Worm (Caenorhabditis elegans) whole organism, L1 larva: ENCODE results near the gene srx-47.

ENCODE experiments used
- ces-1 ChIP-seq: fragments of 150-350 bp; optimal IDR thresholded peaks from 2 replicates; lab custom pipeline; 2014; ENCODE audit warnings: missing biosample characterization, missing genetic modification reagents, missing genetic modification characterization
- ets-5 ChIP-seq: fragments of 200-800 bp; sonication (Bioruptor generic); IDR thresholded peaks from 2 replicates; pipeline ENCODE4 v1.3.6; 2022; ENCODE audit warnings: missing genetic modification characterization, missing compliant biosample characterization
- fkh-10 ChIP-seq: sonication (generic microtip); optimal IDR thresholded peaks from 2 replicates; lab custom pipeline; 2017; ENCODE audit warnings: missing biosample characterization, missing genetic modification reagents, missing genetic modification characterization
- fos-1 ChIP-seq: fragments of 150-350 bp; optimal IDR thresholded peaks from 2 replicates; lab custom pipeline; 2014; ENCODE audit warnings: missing biosample characterization, missing genetic modification characterization
- hlh-4 ChIP-seq: sonication (generic microtip); optimal IDR thresholded peaks from 2 replicates; lab custom pipeline; 2016; ENCODE audit warnings: mild to moderate bottlenecking, missing genetic modification characterization, missing compliant biosample characterization
- hpl-2 ChIP-seq: fragments of 150-350 bp; optimal IDR thresholded peaks from 2 replicates; lab custom pipeline; 2014; ENCODE audit warnings: missing biosample characterization, missing genetic modification reagents, missing genetic modification characterization
- jun-1 ChIP-seq: fragments of 150-350 bp; optimal IDR thresholded peaks from 2 replicates; lab custom pipeline; 2014; ENCODE audit warnings: missing biosample characterization, missing genetic modification reagents, missing genetic modification characterization
- lin-13 ChIP-seq: fragments of 150-350 bp; optimal IDR thresholded peaks from 2 replicates; lab custom pipeline; 2014; ENCODE audit warnings: missing biosample characterization, missing genetic modification reagents, missing genetic modification characterization
- mdl-1 ChIP-seq, 2 experiments: fragments of 150-350 bp; optimal IDR thresholded peaks; 2 replicates each; lab custom pipeline; 2014 to 2017; ENCODE audit warnings: missing biosample characterization in 2 of 2, missing genetic modification characterization in 2 of 2, inconsistent platforms in 1 of 2
- nhr-11 ChIP-seq: fragments of 150-350 bp; optimal IDR thresholded peaks from 2 replicates; lab custom pipeline; 2014; ENCODE audit warnings: missing biosample characterization, missing genetic modification characterization
- skn-1 ChIP-seq: fragments of 150-350 bp; optimal IDR thresholded peaks from 2 replicates; lab custom pipeline; 2014; ENCODE audit warnings: missing biosample characterization, missing genetic modification characterization
- snpc-4 ChIP-seq: fragments of 150-350 bp; optimal IDR thresholded peaks from 2 replicates; lab custom pipeline; 2014; ENCODE audit warnings: missing biosample characterization, missing genetic modification characterization
- sptf-1 ChIP-seq: fragments of 150-350 bp; optimal IDR thresholded peaks from 2 replicates; lab custom pipeline; 2014; ENCODE audit warnings: missing biosample characterization, missing genetic modification characterization
- unc-62 ChIP-seq: fragments of 150-350 bp; optimal IDR thresholded peaks from 2 replicates; lab custom pipeline; 2014; ENCODE audit warnings: missing biosample characterization, missing genetic modification reagents, missing genetic modification characterization

- no peak for TF ChIP-seq unc-62 (GFP tag; lab: Kevin White, UChicago)
- no peak for TF ChIP-seq hlh-4 (tag; lab: Kevin White, UChicago)
- TF ChIP-seq fos-1 (tag; lab: Kevin White, UChicago): no peak
- no peak for TF ChIP-seq hpl-2 (GFP tag; lab: Kevin White, UChicago)
- TF ChIP-seq nhr-11 (tag; lab: Kevin White, UChicago): no peak
- peak; percentile 97 for TF ChIP-seq snpc-4 (tag; lab: Kevin White, UChicago)
- TF ChIP-seq sptf-1 (tag; lab: Kevin White, UChicago): no peak
- TF ChIP-seq mdl-1 (tag; optimal IDR thresholded peaks at IDR 0.05; lab: Kevin White, UChicago): no peak
- no peak for TF ChIP-seq fkh-10 (GFP tag; lab: Kevin White, UChicago)
- no peak for TF ChIP-seq ces-1 (GFP tag; lab: Kevin White, UChicago)
- TF ChIP-seq lin-13: no peak
- TF ChIP-seq ets-5 (GFP tag; lab: Robert Waterston, UW): no peak
- no peak for TF ChIP-seq skn-1 (tag; lab: Kevin White, UChicago)
- TF ChIP-seq jun-1 (tag; lab: Kevin White, UChicago): no peak
Measured at ce11 chrV:9391959-9392358, 42.2 kb downstream of the srx-47 start.
